Worm (Caenorhabditis elegans): ENCODE data around the gene srx-76.

DNA sequence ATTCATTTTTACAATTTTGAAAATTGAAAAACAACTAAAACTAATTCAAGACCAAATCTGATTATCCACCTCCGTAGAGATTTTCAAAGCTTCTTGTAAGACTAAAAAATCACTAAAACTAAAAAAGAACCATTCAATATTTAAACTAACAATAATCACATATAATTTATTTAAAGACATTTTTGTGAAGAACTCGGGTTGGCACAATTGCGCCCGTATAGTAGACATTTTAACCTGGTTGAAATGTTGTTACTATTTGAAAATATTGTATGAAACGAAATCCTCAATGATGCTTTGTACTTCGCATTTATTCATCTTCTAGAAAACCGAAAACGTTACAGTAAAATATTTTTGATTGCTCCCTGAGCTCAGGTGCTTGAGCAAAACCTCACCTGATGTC lies 35.6 kb upstream of the srx-76 start:
- TF ChIP-seq nhr-76 (tag; optimal IDR thresholded peaks at IDR 0.05) (no peak), elt-3 (tag; optimal IDR thresholded peaks at IDR 0.05) (no peak), elt-2 (tag; optimal IDR thresholded peaks at IDR 0.05) (no peak), fkh-10 (GFP tag; optimal IDR thresholded peaks at IDR 0.05) (no peak), nhr-12 (tag; optimal IDR thresholded peaks at IDR 0.05) (no peak), ztf-11 (tag; optimal IDR thresholded peaks at IDR 0.05) (no peak), nhr-28 (tag; optimal IDR thresholded peaks at IDR 0.05) (no peak), ama-1 (optimal IDR thresholded peaks at IDR 0.05) (no peak)

Data from whole organism, L3 larva.